Fruit fly (Drosophila melanogaster) whole organism, embryonic: ENCODE results near the gene CG5050.

ENCODE experiments used
- ATbp ChIP-seq: fragments of 200-800 bp; sonication (Bioruptor generic); optimal IDR thresholded peaks from 2 replicates; lab custom pipeline; 2017; ENCODE audit warnings: missing biosample characterization, mild to moderate bottlenecking, missing genetic modification characterization, missing genetic modification reagents
- Atf6 ChIP-seq: fragments of 200-800 bp; sonication (Bioruptor generic); IDR thresholded peaks from 2 replicates; pipeline ENCODE4 v1.3.6; 2022; ENCODE audit warnings: missing biosample characterization, missing genetic modification characterization
- CG10462 ChIP-seq: fragments of 200-800 bp; sonication (Bioruptor generic); optimal IDR thresholded peaks from 2 replicates; lab custom pipeline; 2016; ENCODE audit warnings: missing biosample characterization, missing genetic modification characterization
- CG10979 ChIP-seq: fragments of 200-800 bp; sonication (Bioruptor generic); optimal IDR thresholded peaks from 2 replicates; lab custom pipeline; 2018; ENCODE audit warnings: missing biosample characterization, mild to moderate bottlenecking, missing genetic modification characterization, moderate library complexity
- CG14014 ChIP-seq: fragments of 200-800 bp; sonication (Bioruptor generic); IDR thresholded peaks from 2 replicates; pipeline ENCODE4 v1.3.6; 2022; ENCODE audit warnings: missing biosample characterization, missing genetic modification characterization
- CG14441 ChIP-seq: fragments of 200-800 bp; sonication (Bioruptor generic); IDR thresholded peaks from 2 replicates; pipeline ENCODE4 v1.3.6; 2022; ENCODE audit warnings: missing biosample characterization, missing genetic modification characterization
- CG1529 ChIP-seq: fragments of 200-800 bp; sonication (Bioruptor generic); optimal IDR thresholded peaks from 3 replicates; lab custom pipeline; 2018; ENCODE audit warnings: missing biosample characterization, missing genetic modification characterization
- CG15479 ChIP-seq: fragments of 200-800 bp; sonication (Bioruptor generic); optimal IDR thresholded peaks from 3 replicates; lab custom pipeline; 2019; ENCODE audit warnings: missing biosample characterization, mild to moderate bottlenecking, missing genetic modification characterization, moderate library complexity
- CG17328 ChIP-seq: fragments of 200-800 bp; sonication (Bioruptor generic); IDR thresholded peaks from 2 replicates; pipeline ENCODE4 v1.3.6; 2022; ENCODE audit warnings: missing biosample characterization, missing genetic modification characterization
- CG17359 ChIP-seq: fragments of 200-800 bp; sonication (Bioruptor generic); optimal IDR thresholded peaks from 3 replicates; lab custom pipeline; 2018; ENCODE audit warnings: missing biosample characterization, mild to moderate bottlenecking, missing genetic modification characterization, moderate library complexity
- CG17361 ChIP-seq: fragments of 200-800 bp; sonication (Bioruptor generic); IDR thresholded peaks from 3 replicates; pipeline ENCODE4 v1.3.6; 2022; ENCODE audit warnings: missing biosample characterization, missing genetic modification characterization
- CG17802 ChIP-seq: fragments of 200-800 bp; sonication (Bioruptor generic); optimal IDR thresholded peaks from 2 replicates; lab custom pipeline; 2018; ENCODE audit warnings: missing biosample characterization, mild to moderate bottlenecking, missing genetic modification characterization, moderate library complexity
- CG1792 ChIP-seq: fragments of 200-800 bp; sonication (Bioruptor generic); optimal IDR thresholded peaks from 2 replicates; lab custom pipeline; 2016; ENCODE audit warnings: missing biosample characterization, missing genetic modification characterization
- CG3847 ChIP-seq: fragments of 200-800 bp; sonication (Bioruptor generic); IDR thresholded peaks from 2 replicates; pipeline ENCODE4 v1.3.6; 2022; ENCODE audit warnings: missing biosample characterization, missing genetic modification characterization
- CG4282 ChIP-seq: fragments of 200-800 bp; sonication (Bioruptor generic); optimal IDR thresholded peaks from 2 replicates; lab custom pipeline; 2016; ENCODE audit warnings: missing biosample characterization, missing genetic modification characterization
- CG6254 ChIP-seq: fragments of 200-800 bp; sonication (Bioruptor generic); optimal IDR thresholded peaks from 3 replicates; lab custom pipeline; 2017; ENCODE audit warnings: mild to moderate bottlenecking, missing biosample characterization, missing genetic modification reagents, missing genetic modification characterization
- CG7745 ChIP-seq: fragments of 200-800 bp; sonication (Bioruptor generic); optimal IDR thresholded peaks from 2 replicates; lab custom pipeline; 2018; ENCODE audit warnings: missing biosample characterization, mild to moderate bottlenecking, missing genetic modification characterization, moderate library complexity
- Dek ChIP-seq: fragments of 200-800 bp; sonication (Bioruptor generic); optimal IDR thresholded peaks from 3 replicates; lab custom pipeline; 2019; ENCODE audit warnings: missing biosample characterization, mild to moderate bottlenecking, missing genetic modification characterization, moderate library complexity
- Elba2 ChIP-seq: fragments of 200-800 bp; sonication (Bioruptor generic); optimal IDR thresholded peaks from 3 replicates; lab custom pipeline; 2016; ENCODE audit warnings: missing biosample characterization, missing genetic modification characterization
- HLHmδ ChIP-seq: fragments of 200-800 bp; sonication (Bioruptor generic); optimal IDR thresholded peaks from 2 replicates; lab custom pipeline; 2018; ENCODE audit warnings: missing biosample characterization, mild to moderate bottlenecking, missing genetic modification characterization, moderate library complexity
- Hsf ChIP-seq: fragments of 200-800 bp; sonication (Bioruptor generic); optimal IDR thresholded peaks from 3 replicates; lab custom pipeline; 2016; ENCODE audit warnings: missing biosample characterization, missing genetic modification characterization
- Mes4 ChIP-seq: fragments of 200-800 bp; sonication (Bioruptor generic); optimal IDR thresholded peaks from 2 replicates; lab custom pipeline; 2016; ENCODE audit warnings: missing biosample characterization, missing genetic modification characterization
- Nf-YA ChIP-seq: fragments of 200-800 bp; sonication (Bioruptor generic); IDR thresholded peaks from 2 replicates; pipeline ENCODE4 v1.3.6; 2022; ENCODE audit warnings: missing biosample characterization, missing genetic modification characterization
- NfI ChIP-seq: fragments of 200-800 bp; sonication (Bioruptor generic); optimal IDR thresholded peaks from 3 replicates; lab custom pipeline; 2018; ENCODE audit warnings: missing biosample characterization, mild to moderate bottlenecking, missing genetic modification characterization, moderate library complexity
- PHDP ChIP-seq: fragments of 200-800 bp; sonication (Bioruptor generic); optimal IDR thresholded peaks from 3 replicates; lab custom pipeline; 2018; ENCODE audit warnings: missing biosample characterization, mild to moderate bottlenecking, missing genetic modification characterization, moderate library complexity
- Pdp1 ChIP-seq, 2 experiments: fragments of 200-800 bp; sonication (Bioruptor generic); optimal IDR thresholded peaks; 3 replicates each; lab custom pipeline; 2016; ENCODE audit warnings: missing biosample characterization in 2 of 2, missing genetic modification characterization in 2 of 2, mild to moderate bottlenecking in 1 of 2, moderate library complexity in 1 of 2
- Six4 ChIP-seq: fragments of 200-800 bp; sonication (Bioruptor generic); optimal IDR thresholded peaks from 2 replicates; lab custom pipeline; 2016; ENCODE audit warnings: missing biosample characterization, missing genetic modification characterization
- Spps ChIP-seq: fragments of 200-800 bp; sonication (Bioruptor generic); optimal IDR thresholded peaks from 2 replicates; lab custom pipeline; 2018; ENCODE audit warnings: missing biosample characterization, mild to moderate bottlenecking, missing genetic modification characterization
- br ChIP-seq: fragments of >200 bp; optimal IDR thresholded peaks from 2 replicates; lab custom pipeline; 2017
- chinmo ChIP-seq: fragments of 200-800 bp; sonication (Bioruptor generic); IDR thresholded peaks from 4 replicates; pipeline ENCODE4 v1.3.6; 2022; ENCODE audit warnings: missing biosample characterization, missing genetic modification characterization; ENCODE audit not compliant: partially characterized antibody
- ci ChIP-seq: fragments of 200-800 bp; sonication (Bioruptor generic); IDR thresholded peaks from 3 replicates; pipeline ENCODE4 v1.3.6; 2022; ENCODE audit warnings: missing biosample characterization, missing genetic modification characterization
- disco-r ChIP-seq: fragments of 200-800 bp; sonication (Bioruptor generic); optimal IDR thresholded peaks from 2 replicates; lab custom pipeline; 2016; ENCODE audit warnings: missing biosample characterization, missing genetic modification characterization
- fd96Cb ChIP-seq: fragments of 200-800 bp; sonication (Bioruptor generic); optimal IDR thresholded peaks from 2 replicates; lab custom pipeline; 2018; ENCODE audit warnings: missing biosample characterization, mild to moderate bottlenecking, missing genetic modification characterization, moderate library complexity
- gcm2 ChIP-seq: fragments of 200-800 bp; sonication (Bioruptor generic); optimal IDR thresholded peaks from 2 replicates; lab custom pipeline; 2016; ENCODE audit warnings: missing biosample characterization, missing genetic modification characterization
- gem ChIP-seq: fragments of 200-800 bp; sonication (Bioruptor generic); optimal IDR thresholded peaks from 2 replicates; lab custom pipeline; 2019; ENCODE audit warnings: missing biosample characterization, mild to moderate bottlenecking, missing genetic modification characterization, moderate library complexity
- gsb-n ChIP-seq: fragments of 200-800 bp; sonication (Bioruptor generic); optimal IDR thresholded peaks from 3 replicates; lab custom pipeline; 2018; ENCODE audit warnings: missing biosample characterization, mild to moderate bottlenecking, missing genetic modification characterization
- hkb ChIP-seq, 2 experiments: fragments of 200-800 bp in 1 of 2; fragments of >200 bp in 1 of 2; sonication (Bioruptor generic) in 1 of 2; IDR thresholded peaks in 1 of 2; optimal IDR thresholded peaks in 1 of 2; 2 replicates each; pipeline versions ENCODE4 v1.3.6 to Lab custom; 2017 to 2022; ENCODE audit warnings: missing biosample characterization in 1 of 2, missing genetic modification characterization in 1 of 2
- insv ChIP-seq, 2 experiments: fragments of 200-800 bp; sonication (Bioruptor generic); optimal IDR thresholded peaks; 3 replicates each; lab custom pipeline; 2016 to 2018; ENCODE audit warnings: missing biosample characterization in 2 of 2, missing genetic modification characterization in 2 of 2
- ken ChIP-seq: fragments of 200-800 bp; sonication (Bioruptor generic); IDR thresholded peaks from 3 replicates; pipeline ENCODE4 v1.3.6; 2022; ENCODE audit warnings: missing biosample characterization, missing genetic modification characterization
- mirr ChIP-seq: fragments of 200-800 bp; sonication (Bioruptor generic); optimal IDR thresholded peaks from 3 replicates; lab custom pipeline; 2018; ENCODE audit warnings: missing biosample characterization, mild to moderate bottlenecking, missing genetic modification characterization
- oc ChIP-seq: fragments of 200-800 bp; sonication (Bioruptor generic); optimal IDR thresholded peaks from 2 replicates; lab custom pipeline; 2018; ENCODE audit warnings: missing biosample characterization, mild to moderate bottlenecking, missing genetic modification characterization, moderate library complexity
- phol ChIP-seq: fragments of 200-800 bp; sonication (Bioruptor generic); optimal IDR thresholded peaks from 3 replicates; lab custom pipeline; 2018; ENCODE audit warnings: missing biosample characterization, mild to moderate bottlenecking, missing genetic modification characterization, moderate library complexity
- ranshi ChIP-seq: fragments of 200-800 bp; sonication (Bioruptor generic); IDR thresholded peaks from 2 replicates; pipeline ENCODE4 v1.3.6; 2022; ENCODE audit warnings: missing biosample characterization, missing genetic modification characterization
- rib ChIP-seq: fragments of 200-800 bp; sonication (Bioruptor generic); IDR thresholded peaks from 2 replicates; pipeline ENCODE4 v1.3.6; 2022; ENCODE audit warnings: missing biosample characterization, missing genetic modification characterization
- slp2 ChIP-seq: fragments of 200-800 bp; sonication (Bioruptor generic); optimal IDR thresholded peaks from 2 replicates; lab custom pipeline; 2016; ENCODE audit warnings: missing biosample characterization, missing genetic modification characterization
- so ChIP-seq: fragments of 200-800 bp; sonication (Bioruptor generic); IDR thresholded peaks from 3 replicates; pipeline ENCODE4 v1.3.6; 2022; ENCODE audit warnings: missing biosample characterization, missing genetic modification characterization
- tna ChIP-seq: fragments of 200-800 bp; sonication (Bioruptor generic); IDR thresholded peaks from 2 replicates; pipeline ENCODE4 v1.3.6; 2022; ENCODE audit warnings: missing biosample characterization, missing genetic modification characterization; ENCODE audit not compliant: partially characterized antibody
- usp ChIP-seq: fragments of >200 bp; optimal IDR thresholded peaks from 2 replicates; lab custom pipeline; 2017; ENCODE audit warnings: missing biosample characterization, missing genetic modification characterization
- vfl ChIP-seq: fragments of 200-800 bp; sonication (Bioruptor generic); optimal IDR thresholded peaks from 2 replicates; lab custom pipeline; 2016; ENCODE audit warnings: missing biosample characterization, missing genetic modification characterization
- z ChIP-seq: fragments of 200-800 bp; sonication (Bioruptor generic); IDR thresholded peaks from 3 replicates; pipeline ENCODE4 v1.3.6; 2022; ENCODE audit warnings: missing biosample characterization, missing genetic modification characterization

CG5050 gene

dm6 chr2L:17480943-17481580 lies 28.3 kb downstream of the CG5050 start, which contains the start of the genes fws and Lamtor3 (continued):
- TF ChIP-seq CG17802, result peak; percentile 93
- TF ChIP-seq CG1529 (GFP tag; lab: Kevin White, UChicago), result peak; percentile 97
- TF ChIP-seq Nf-YA (GFP tag; lab: Robert Waterston, UW), result peak; percentile 97
- peak; percentile 98 for TF ChIP-seq phol
- TF ChIP-seq Atf6 (GFP tag; lab: Robert Waterston, UW), result peak; percentile 98
- peak; percentile 99 for TF ChIP-seq ken (GFP tag; lab: Robert Waterston, UW)
- TF ChIP-seq CG3847, result peak; percentile 99
- no peak for TF ChIP-seq usp (GFP tag; lab: Kevin White, UChicago)
- peak; percentile 99 for TF ChIP-seq so
- TF ChIP-seq HLHmδ, result no peak
- peak; percentile 98 for TF ChIP-seq CG17361 (GFP tag; lab: Robert Waterston, UW)
- TF ChIP-seq CG7745 (tag; lab: Kevin White, UChicago), result peak; percentile 52
- peak; percentile 95 for TF ChIP-seq CG10462 (GFP tag; lab: Kevin White, UChicago)
- TF ChIP-seq Dek (tag; lab: Kevin White, UChicago), result peak; percentile 98
- TF ChIP-seq NfI, result peak; percentile 99
- TF ChIP-seq CG14014, result peak; percentile 99
- TF ChIP-seq z (GFP tag; lab: Robert Waterston, UW), result peak; percentile 80
- peak; percentile 95 for TF ChIP-seq Six4
- peak; percentile 100 for TF ChIP-seq CG14441 (GFP tag; lab: Robert Waterston, UW)
- no peak for TF ChIP-seq br (lab: Kevin White, UChicago)
- 0 out of 4 replicates have a peak, but pooled peaks have one; percentile 14 for TF ChIP-seq chinmo (GFP tag; lab: Robert Waterston, UW)
- TF ChIP-seq vfl (GFP tag; lab: Kevin White, UChicago), result peak; percentile 95
- peak; percentile 96 for TF ChIP-seq CG10979
- peak; percentile 73 for TF ChIP-seq disco-r (GFP tag; lab: Kevin White, UChicago)
- TF ChIP-seq CG15479 (GFP tag; lab: Kevin White, UChicago), result peak; percentile 26
- TF ChIP-seq mirr, result peak; percentile 56
- peak; percentile 99 for TF ChIP-seq CG17328 (GFP tag; lab: Robert Waterston, UW)
- TF ChIP-seq gsb-n (tag; lab: Kevin White, UChicago), result peak; percentile 98
- peak; percentile 85 for TF ChIP-seq gcm2 (GFP tag; lab: Kevin White, UChicago)
- peak; percentile 96 for TF ChIP-seq Spps (tag; lab: Kevin White, UChicago)
- peak; percentile 75 for TF ChIP-seq Elba2
- TF ChIP-seq hkb (optimal IDR thresholded peaks at IDR 0.05; lab: Kevin White, UChicago), result no peak
- peak; percentile 99 for TF ChIP-seq hkb (GFP tag; IDR thresholded peaks at IDR 0.05; lab: Robert Waterston, UW)
- TF ChIP-seq Hsf (GFP tag; lab: Kevin White, UChicago), result peak; percentile 93
- peak; percentile 99 for TF ChIP-seq PHDP (tag; lab: Kevin White, UChicago)
- TF ChIP-seq ci, result peak; percentile 99
- peak; percentile 98 for TF ChIP-seq ATbp (GFP tag; lab: Kevin White, UChicago)
- TF ChIP-seq rib (GFP tag; lab: Robert Waterston, UW), result peak; percentile 98
- peak; percentile 48 for TF ChIP-seq CG1792
- TF ChIP-seq Mes4, result peak; percentile 72
- no peak for TF ChIP-seq insv (GFP tag; optimal IDR thresholded peaks at IDR 0.05; lab: Kevin White, UChicago)
- peak; percentile 94 for TF ChIP-seq CG6254 (GFP tag; lab: Kevin White, UChicago)
- no peak; the same call in 1 of the 2 replicates for TF ChIP-seq tna (GFP tag; lab: Robert Waterston, UW)
- peak; percentile 99 for TF ChIP-seq ranshi (GFP tag; lab: Robert Waterston, UW)
- TF ChIP-seq CG4282 (GFP tag; lab: Kevin White, UChicago), result peak; percentile 44
- TF ChIP-seq fd96Cb (tag; lab: Kevin White, UChicago), result peak; percentile 98
- peak; percentile 85 for TF ChIP-seq slp2 (GFP tag; lab: Kevin White, UChicago)
- TF ChIP-seq Pdp1 (GFP tag; optimal IDR thresholded peaks at IDR 0.05; lab: Kevin White, UChicago), result peak; percentile 83 to 85
- TF ChIP-seq oc, result peak; percentile 99
- peak; percentile 100 for TF ChIP-seq gem
- peak; percentile 99 for TF ChIP-seq CG17359 (tag; lab: Kevin White, UChicago)
